Worm (Caenorhabditis elegans) whole organism, L1 larva: ENCODE data around the gene C15H11.11.
"Not testable (repeated sequence)": the region's sequence is repeated elsewhere in the genome, so short reads cannot be mapped to it uniquely, and the experiment has no call there.

Experiments used
- C16A3.4 ChIP-seq: fragments of 150-350 bp; optimal IDR thresholded peaks from 2 replicates; lab custom pipeline; 2014; ENCODE audit warnings: missing biosample characterization, missing genetic modification characterization
- ceh-8 ChIP-seq: fragments of 200-800 bp; sonication (Bioruptor generic); optimal IDR thresholded peaks from 2 replicates; lab custom pipeline; 2018; ENCODE audit warnings: mild to moderate bottlenecking, missing genetic modification characterization, moderate library complexity, missing compliant biosample characterization
- ceh-90 ChIP-seq: sonication (generic microtip); optimal IDR thresholded peaks from 2 replicates; lab custom pipeline; 2016; ENCODE audit warnings: missing genetic modification characterization, missing compliant biosample characterization
- dpl-1 ChIP-seq, 3 experiments: fragments of 150-350 bp in 2 of 3; sonication (generic microtip) in 1 of 3; optimal IDR thresholded peaks; 2 replicates each; lab custom pipeline; 2014 to 2017; ENCODE audit warnings: missing biosample characterization in 3 of 3, missing genetic modification characterization in 3 of 3, missing genetic modification reagents in 3 of 3
- dsc-1 ChIP-seq: sonication (generic microtip); optimal IDR thresholded peaks from 2 replicates; lab custom pipeline; 2016; ENCODE audit warnings: mild to moderate bottlenecking, missing genetic modification characterization, missing compliant biosample characterization
- efl-1 ChIP-seq, 4 experiments: fragments of 150-350 bp; optimal IDR thresholded peaks in 3 of 4; peaks in 1 of 4; 1 replicate in 1 of 4; 2 replicates in 3 of 4; lab custom pipeline; 2014; ENCODE audit warnings: missing biosample characterization in 2 of 4, missing genetic modification characterization in 2 of 4, missing genetic modification reagents in 2 of 4
- elt-2 ChIP-seq: sonication (generic microtip); optimal IDR thresholded peaks from 2 replicates; lab custom pipeline; 2016; ENCODE audit warnings: missing genetic modification characterization, mild to moderate bottlenecking, inconsistent platforms, missing compliant biosample characterization, missing genetic modification reagents
- grh-1 ChIP-seq: fragments of 200-800 bp; sonication (Bioruptor generic); IDR thresholded peaks from 2 replicates; pipeline ENCODE4 v1.3.6; 2022; ENCODE audit warnings: missing genetic modification reagents, missing genetic modification characterization, missing compliant biosample characterization
- lin-13 ChIP-seq: fragments of 150-350 bp; optimal IDR thresholded peaks from 2 replicates; lab custom pipeline; 2014; ENCODE audit warnings: missing biosample characterization, missing genetic modification reagents, missing genetic modification characterization
- lin-14 ChIP-seq: fragments of 200-800 bp; sonication (Bioruptor generic); optimal IDR thresholded peaks from 2 replicates; lab custom pipeline; 2018; ENCODE audit warnings: mild to moderate bottlenecking, missing genetic modification characterization, moderate library complexity, missing compliant biosample characterization
- lin-15B ChIP-seq: fragments of 150-350 bp; sonication (generic microtip); optimal IDR thresholded peaks from 3 replicates; lab custom pipeline; 2014; ENCODE audit warnings: missing biosample characterization, missing genetic modification characterization
- mab-9 ChIP-seq: fragments of 200-800 bp; sonication (Bioruptor generic); IDR thresholded peaks from 2 replicates; pipeline ENCODE4 v1.3.6; 2022; ENCODE audit warnings: missing genetic modification reagents, missing genetic modification characterization, missing compliant biosample characterization
- mef-2 ChIP-seq: fragments of 150-350 bp; optimal IDR thresholded peaks from 2 replicates; lab custom pipeline; 2014; ENCODE audit warnings: missing biosample characterization, missing genetic modification characterization
- nhr-11 ChIP-seq: fragments of 150-350 bp; optimal IDR thresholded peaks from 2 replicates; lab custom pipeline; 2014; ENCODE audit warnings: missing biosample characterization, missing genetic modification characterization
- nhr-19 ChIP-seq: fragments of 200-800 bp; sonication (Bioruptor generic); conservative IDR thresholded peaks from 2 replicates; pipeline ENCODE4 v1.3.6; 2022; ENCODE audit warnings: missing genetic modification characterization, missing compliant biosample characterization
- nhr-20 ChIP-seq: sonication (generic microtip); optimal IDR thresholded peaks from 2 replicates; lab custom pipeline; 2016; ENCODE audit warnings: mild to moderate bottlenecking, missing genetic modification characterization, missing compliant biosample characterization
- nhr-237 ChIP-seq: fragments of 150-350 bp; optimal IDR thresholded peaks from 2 replicates; lab custom pipeline; 2014; ENCODE audit warnings: missing biosample characterization, missing genetic modification characterization
- nhr-71 ChIP-seq: sonication (generic microtip); optimal IDR thresholded peaks from 2 replicates; lab custom pipeline; 2016; ENCODE audit warnings: mild to moderate bottlenecking, missing genetic modification characterization, moderate library complexity, missing compliant biosample characterization
- nhr-77 ChIP-seq: fragments of 150-350 bp; optimal IDR thresholded peaks from 2 replicates; lab custom pipeline; 2014; ENCODE audit warnings: missing biosample characterization, missing genetic modification characterization
- nhr-90 ChIP-seq: sonication (generic microtip); optimal IDR thresholded peaks from 2 replicates; lab custom pipeline; 2016; ENCODE audit warnings: mild to moderate bottlenecking, missing genetic modification characterization, missing compliant biosample characterization; ENCODE audit not compliant: poor library complexity
- pag-3 ChIP-seq: sonication (generic microtip); optimal IDR thresholded peaks from 2 replicates; lab custom pipeline; 2017; ENCODE audit warnings: missing genetic modification characterization, mild to moderate bottlenecking, missing compliant biosample characterization, antibody characterized with exemption, borderline replicate concordance; ENCODE audit not compliant: insufficient read depth
- pax-3 ChIP-seq: fragments of 200-800 bp; sonication (Bioruptor generic); optimal IDR thresholded peaks from 2 replicates; lab custom pipeline; 2018; ENCODE audit warnings: mild to moderate bottlenecking, missing genetic modification characterization, moderate library complexity, missing compliant biosample characterization
- pqm-1 ChIP-seq: sonication (generic microtip); optimal IDR thresholded peaks from 3 replicates; lab custom pipeline; 2017; ENCODE audit warnings: missing biosample characterization, missing genetic modification characterization
- skn-1 ChIP-seq: fragments of 150-350 bp; optimal IDR thresholded peaks from 2 replicates; lab custom pipeline; 2014; ENCODE audit warnings: missing biosample characterization, missing genetic modification characterization
- snpc-4 ChIP-seq: fragments of 150-350 bp; optimal IDR thresholded peaks from 2 replicates; lab custom pipeline; 2014; ENCODE audit warnings: missing biosample characterization, missing genetic modification characterization
- snu-23 ChIP-seq: sonication (generic microtip); optimal IDR thresholded peaks from 2 replicates; lab custom pipeline; 2016; ENCODE audit warnings: missing genetic modification characterization, missing compliant biosample characterization
- sptf-1 ChIP-seq: fragments of 150-350 bp; optimal IDR thresholded peaks from 2 replicates; lab custom pipeline; 2014; ENCODE audit warnings: missing biosample characterization, missing genetic modification characterization
- tlp-1 ChIP-seq: fragments of 150-350 bp; optimal IDR thresholded peaks from 2 replicates; lab custom pipeline; 2014; ENCODE audit warnings: missing biosample characterization, missing genetic modification characterization
- unc-62 ChIP-seq: fragments of 150-350 bp; optimal IDR thresholded peaks from 2 replicates; lab custom pipeline; 2014; ENCODE audit warnings: missing biosample characterization, missing genetic modification reagents, missing genetic modification characterization
- vab-15 ChIP-seq: sonication (generic microtip); optimal IDR thresholded peaks from 2 replicates; lab custom pipeline; 2017; ENCODE audit warnings: missing genotype, mild to moderate bottlenecking, missing genetic modification characterization, missing compliant biosample characterization
- zip-4 ChIP-seq: fragments of 200-800 bp; sonication (Bioruptor generic); optimal IDR thresholded peaks from 2 replicates; lab custom pipeline; 2018; ENCODE audit warnings: mild to moderate bottlenecking, missing genetic modification characterization, moderate library complexity, missing compliant biosample characterization

The C15H11.11 gene

ce11 chrV:14457070-14457469, 41.8 kb downstream of the C15H11.11 start, which contains the start of gene coh-3:
coh-3 (plus strand) TSS chrV:14457422.
- TF ChIP-seq skn-1 (tag; lab: Kevin White, UChicago) (no peak), pax-3 (tag; lab: Kevin White, UChicago) (no peak), C16A3.4 (tag; lab: Kevin White, UChicago) (no peak), nhr-237 (tag; lab: Kevin White, UChicago) (no peak)

DNA sequence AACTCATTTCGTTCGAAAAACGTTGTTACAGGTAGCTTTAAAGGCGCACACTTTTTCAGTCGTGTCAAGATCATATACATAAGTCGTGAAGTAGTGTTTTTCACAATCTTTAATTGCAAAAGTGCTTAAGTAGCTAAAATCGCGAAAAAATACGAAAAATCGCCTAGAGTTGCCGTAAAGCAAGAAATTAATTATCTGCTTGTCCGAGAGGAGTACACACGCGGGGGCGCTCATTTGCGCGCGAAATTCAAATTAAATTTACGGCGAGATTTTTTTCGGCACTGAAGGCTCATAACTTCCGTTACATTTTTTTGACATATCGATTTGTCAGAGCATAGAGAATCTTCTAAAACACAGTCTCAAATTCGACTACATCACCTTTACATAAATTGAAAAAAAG, 44.8 kb downstream of the C15H11.11 start:
- no peak for TF ChIP-seq lin-13 (GFP tag; lab: Kevin White, UChicago)
- no peak for TF ChIP-seq lin-14 (GFP tag; lab: Kevin White, UChicago)
- TF ChIP-seq pqm-1 (tag; lab: Kevin White, UChicago): no peak
- no peak for TF ChIP-seq dsc-1 (tag; lab: Kevin White, UChicago)
- TF ChIP-seq dpl-1 (GFP tag; optimal IDR thresholded peaks at IDR 0.05; lab: Kevin White, UChicago): peak in 1 of 3 experiments; percentile 7
- peak in 1 of 2 experiments; percentile 6 for TF ChIP-seq efl-1 (optimal IDR thresholded peaks at IDR 0.05; lab: Kevin White, UChicago)
- peak; percentile 15 to 86 for TF ChIP-seq efl-1 (GFP tag; optimal IDR thresholded peaks at IDR 0.05 in 1 of 2; lab: Kevin White, UChicago)
- TF ChIP-seq nhr-77 (tag; lab: Kevin White, UChicago): no peak
- TF ChIP-seq vab-15: no peak
- no peak for TF ChIP-seq tlp-1 (tag; lab: Kevin White, UChicago)
- TF ChIP-seq nhr-11 (tag; lab: Kevin White, UChicago): no peak
- TF ChIP-seq, all 84 proteins: peak for 2

ce11 chrV:14460615-14461102, 45.4 kb downstream of the C15H11.11 start, which contains the start of gene F08H9.2:
F08H9.2 (plus strand) TSS chrV:14460665.
- TF ChIP-seq grh-1: no peak
- TF ChIP-seq efl-1 (optimal IDR thresholded peaks at IDR 0.05; lab: Kevin White, UChicago): no peak
- no peak for TF ChIP-seq efl-1 (GFP tag; optimal IDR thresholded peaks at IDR 0.05 in 1 of 2; lab: Kevin White, UChicago)
- TF ChIP-seq snu-23 (GFP tag; lab: Kevin White, UChicago): no peak

- TF ChIP-seq skn-1 (tag; lab: Kevin White, UChicago) (peak; percentile 1), unc-62 (GFP tag; lab: Kevin White, UChicago) (no peak), mef-2 (no peak)
These were observed 47.4 kb downstream of the C15H11.11 start for ce11 chrV:14462653-14463052.

ce11 chrV:14463087-14463486, 47.8 kb downstream of the C15H11.11 start, which contains the start of gene F08H9.3:
F08H9.3 (minus strand) TSS chrV:14463338.
- TF ChIP-seq efl-1 (optimal IDR thresholded peaks at IDR 0.05; lab: Kevin White, UChicago): not testable (repeated sequence)
- TF ChIP-seq efl-1 (GFP tag; optimal IDR thresholded peaks at IDR 0.05 in 1 of 2; lab: Kevin White, UChicago) (peak in 1 of 2 experiments; percentile 84), nhr-20 (tag; lab: Kevin White, UChicago) (peak; percentile 9), elt-2 (tag; lab: Kevin White, UChicago) (peak; percentile 85), nhr-71 (peak; percentile 16), snpc-4 (peak; percentile 86), nhr-90 (tag; lab: Kevin White, UChicago) (peak; percentile 26)
- TF ChIP-seq, all 84 proteins: peak for 6; not testable (repeated sequence) for 78

DNA sequence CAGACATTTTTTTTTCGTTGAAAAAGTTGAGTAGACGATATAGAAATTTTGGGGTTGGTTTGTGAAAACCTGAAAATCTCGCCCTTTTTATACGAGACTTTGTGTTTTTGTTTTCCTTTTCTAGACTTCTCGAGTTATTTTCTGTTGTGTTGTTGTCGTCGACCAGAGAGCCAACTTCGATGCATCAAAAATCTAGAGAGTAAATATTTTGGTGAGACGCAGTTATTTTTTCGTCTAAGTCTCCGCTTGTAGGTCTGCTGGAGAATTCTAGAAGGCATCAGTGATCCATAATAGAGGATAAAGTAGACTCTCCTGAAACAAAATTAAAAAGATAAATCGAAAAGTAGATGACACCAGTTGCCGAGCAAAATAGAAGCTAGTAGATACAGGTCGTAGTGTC, 49.1 kb downstream of the C15H11.11 start, which contains the start of gene F08H9.4:
F08H9.4 (minus strand) TSS at position 61 of the 400 bp plus-strand sequence.
- no peak for TF ChIP-seq ceh-90 (tag; lab: Kevin White, UChicago)
- TF ChIP-seq nhr-19: no peak
- TF ChIP-seq zip-4 (GFP tag; lab: Kevin White, UChicago): no peak
- TF ChIP-seq C16A3.4 (tag; lab: Kevin White, UChicago): no peak
- TF ChIP-seq pag-3: no peak
- TF ChIP-seq mab-9 (GFP tag; lab: Robert Waterston, UW): no peak
- no peak for TF ChIP-seq sptf-1
- no peak for TF ChIP-seq lin-15B (tag; lab: Kevin White, UChicago)
- no peak for TF ChIP-seq tlp-1 (tag; lab: Kevin White, UChicago)
- no peak for TF ChIP-seq lin-14 (GFP tag; lab: Kevin White, UChicago)
- no peak for TF ChIP-seq ceh-8
